Fruit fly (Drosophila melanogaster) whole organism, embryonic: ENCODE measurements around the gene Dbx.

ENCODE experiments used
- B-H2 ChIP-seq: fragments of 200-800 bp; sonication (Bioruptor generic); optimal IDR thresholded peaks from 2 replicates; lab custom pipeline; 2018; ENCODE audit warnings: missing biosample characterization, mild to moderate bottlenecking, missing genetic modification characterization
- CG10274 ChIP-seq: fragments of 200-800 bp; sonication (Bioruptor generic); optimal IDR thresholded peaks from 3 replicates; lab custom pipeline; 2017; ENCODE audit warnings: missing biosample characterization, mild to moderate bottlenecking, missing genetic modification characterization
- CG10431 ChIP-seq: fragments of 200-800 bp; sonication (Bioruptor generic); optimal IDR thresholded peaks from 3 replicates; lab custom pipeline; 2018; ENCODE audit warnings: missing biosample characterization, mild to moderate bottlenecking, missing genetic modification characterization
- CG10462 ChIP-seq: fragments of 200-800 bp; sonication (Bioruptor generic); optimal IDR thresholded peaks from 2 replicates; lab custom pipeline; 2016; ENCODE audit warnings: missing biosample characterization, missing genetic modification characterization
- CG15011 ChIP-seq: fragments of 200-800 bp; sonication (Bioruptor generic); optimal IDR thresholded peaks from 3 replicates; lab custom pipeline; 2018; ENCODE audit warnings: missing biosample characterization, mild to moderate bottlenecking, missing genetic modification characterization
- CG1603 ChIP-seq: fragments of 200-800 bp; sonication (Bioruptor generic); optimal IDR thresholded peaks from 2 replicates; lab custom pipeline; 2019; ENCODE audit warnings: missing biosample characterization, mild to moderate bottlenecking, missing genetic modification characterization, moderate library complexity
- CG16815 ChIP-seq: fragments of 200-800 bp; sonication (Bioruptor generic); optimal IDR thresholded peaks from 3 replicates; lab custom pipeline; 2017; ENCODE audit warnings: missing biosample characterization, mild to moderate bottlenecking, missing genetic modification characterization
- CG1792 ChIP-seq: fragments of 200-800 bp; sonication (Bioruptor generic); optimal IDR thresholded peaks from 2 replicates; lab custom pipeline; 2016; ENCODE audit warnings: missing biosample characterization, missing genetic modification characterization
- CG2199 ChIP-seq: fragments of 200-800 bp; sonication (Bioruptor generic); IDR thresholded peaks from 3 replicates; pipeline ENCODE4 v1.3.6; 2022; ENCODE audit warnings: missing biosample characterization, missing genetic modification characterization
- CG31365 ChIP-seq: fragments of 200-800 bp; sonication (Bioruptor generic); optimal IDR thresholded peaks from 2 replicates; lab custom pipeline; 2018; ENCODE audit warnings: missing biosample characterization, mild to moderate bottlenecking, missing genetic modification characterization
- CG3838 ChIP-seq: fragments of 200-800 bp; sonication (Bioruptor generic); optimal IDR thresholded peaks from 3 replicates; lab custom pipeline; 2016; ENCODE audit warnings: missing biosample characterization, missing genetic modification characterization
- CG4360 ChIP-seq: fragments of 200-800 bp; sonication (Bioruptor generic); IDR thresholded peaks from 2 replicates; pipeline ENCODE4 v1.3.6; 2022; ENCODE audit warnings: missing biosample characterization, missing genetic modification characterization
- CG6689 ChIP-seq: fragments of 200-800 bp; sonication (Bioruptor generic); IDR thresholded peaks from 2 replicates; pipeline ENCODE4 v1.3.6; 2022; ENCODE audit warnings: missing biosample characterization, missing genetic modification characterization
- CG7556 ChIP-seq: fragments of 200-800 bp; sonication (Bioruptor generic); optimal IDR thresholded peaks from 2 replicates; lab custom pipeline; 2017; ENCODE audit warnings: missing biosample characterization, mild to moderate bottlenecking, missing genetic modification characterization
- CG7786 ChIP-seq: fragments of 200-800 bp; sonication (Bioruptor generic); optimal IDR thresholded peaks from 2 replicates; lab custom pipeline; 2016; ENCODE audit warnings: missing biosample characterization, missing genetic modification characterization
- CG7987 ChIP-seq: fragments of 200-800 bp; sonication (Bioruptor generic); optimal IDR thresholded peaks from 2 replicates; lab custom pipeline; 2018; ENCODE audit warnings: missing biosample characterization, mild to moderate bottlenecking, missing genetic modification characterization, moderate library complexity
- CG8089 ChIP-seq: fragments of 200-800 bp; sonication (Bioruptor generic); optimal IDR thresholded peaks from 3 replicates; lab custom pipeline; 2016; ENCODE audit warnings: missing biosample characterization, missing genetic modification characterization
- CG9797 ChIP-seq: fragments of 200-800 bp; sonication (Bioruptor generic); optimal IDR thresholded peaks from 3 replicates; lab custom pipeline; 2018; ENCODE audit warnings: missing biosample characterization, mild to moderate bottlenecking, missing genetic modification characterization
- CG9876 ChIP-seq: fragments of 200-800 bp; sonication (Bioruptor generic); optimal IDR thresholded peaks from 2 replicates; lab custom pipeline; 2016; ENCODE audit warnings: missing biosample characterization, missing genetic modification characterization
- Camta ChIP-seq: fragments of 200-800 bp; sonication (Bioruptor generic); optimal IDR thresholded peaks from 2 replicates; lab custom pipeline; 2016; ENCODE audit warnings: missing biosample characterization, missing genetic modification characterization
- Gug ChIP-seq: fragments of 200-800 bp; sonication (Bioruptor generic); IDR thresholded peaks from 4 replicates; pipeline ENCODE4 v1.3.6; 2022; ENCODE audit warnings: missing biosample characterization, missing genetic modification characterization
- Hr3 ChIP-seq: fragments of 200-800 bp; sonication (Bioruptor generic); optimal IDR thresholded peaks from 3 replicates; lab custom pipeline; 2016; ENCODE audit warnings: missing biosample characterization, missing genetic modification characterization
- MTF-1 ChIP-seq: fragments of 200-800 bp; sonication (Bioruptor generic); optimal IDR thresholded peaks from 2 replicates; lab custom pipeline; 2018; ENCODE audit warnings: missing biosample characterization, mild to moderate bottlenecking, missing genetic modification characterization, borderline replicate concordance
- Oli ChIP-seq: fragments of 200-800 bp; sonication (Bioruptor generic); optimal IDR thresholded peaks from 2 replicates; lab custom pipeline; 2018; ENCODE audit warnings: missing biosample characterization, mild to moderate bottlenecking, missing genetic modification characterization, moderate library complexity
- Ptx1 ChIP-seq: fragments of 200-800 bp; sonication (Bioruptor generic); IDR thresholded peaks from 2 replicates; pipeline ENCODE4 v1.3.6; 2022; ENCODE audit warnings: missing biosample characterization, missing genetic modification characterization
- Scr ChIP-seq: fragments of 200-800 bp; sonication (Bioruptor generic); IDR thresholded peaks from 2 replicates; pipeline ENCODE4 v1.3.6; 2022; ENCODE audit warnings: missing biosample characterization, missing genetic modification characterization; ENCODE audit not compliant: partially characterized antibody
- Sry-β ChIP-seq: fragments of 200-800 bp; sonication (Bioruptor generic); optimal IDR thresholded peaks from 2 replicates; lab custom pipeline; 2018; ENCODE audit warnings: missing biosample characterization, mild to moderate bottlenecking, missing genetic modification characterization, moderate library complexity
- Sry-δ ChIP-seq: fragments of 200-800 bp; sonication (Bioruptor generic); optimal IDR thresholded peaks from 2 replicates; lab custom pipeline; 2016; ENCODE audit warnings: missing biosample characterization, missing genetic modification characterization
- al ChIP-seq: fragments of 200-800 bp; sonication (Bioruptor generic); IDR thresholded peaks from 2 replicates; pipeline ENCODE4 v1.3.6; 2022; ENCODE audit warnings: missing biosample characterization, missing genetic modification characterization
- ato ChIP-seq: fragments of 200-800 bp; sonication (Bioruptor generic); IDR thresholded peaks from 2 replicates; pipeline ENCODE4 v1.3.6; 2022; ENCODE audit warnings: missing biosample characterization, missing genetic modification characterization; ENCODE audit not compliant: partially characterized antibody
- bsh ChIP-seq, 2 experiments: fragments of 200-800 bp; sonication (Bioruptor generic); optimal IDR thresholded peaks; 2 replicates each; lab custom pipeline; 2017 to 2018; ENCODE audit warnings: mild to moderate bottlenecking in 2 of 2, missing biosample characterization in 2 of 2, missing genetic modification characterization in 2 of 2, moderate library complexity in 1 of 2
- chm ChIP-seq: fragments of 200-800 bp; sonication (Bioruptor generic); IDR thresholded peaks from 2 replicates; pipeline ENCODE4 v1.3.6; 2022; ENCODE audit warnings: missing biosample characterization, missing genetic modification characterization
- chn ChIP-seq: fragments of 200-800 bp; sonication (Bioruptor generic); optimal IDR thresholded peaks from 2 replicates; lab custom pipeline; 2016; ENCODE audit warnings: missing biosample characterization, missing genetic modification characterization
- cwo ChIP-seq: fragments of 200-800 bp; sonication (Bioruptor generic); optimal IDR thresholded peaks from 3 replicates; lab custom pipeline; 2017; ENCODE audit warnings: missing biosample characterization, missing genetic modification characterization, mild to moderate bottlenecking, moderate library complexity, missing genetic modification reagents
- dati ChIP-seq: fragments of 200-800 bp; sonication (Bioruptor generic); IDR thresholded peaks from 2 replicates; pipeline ENCODE4 v1.3.6; 2022; ENCODE audit warnings: missing biosample characterization, missing genetic modification characterization
- disco-r ChIP-seq: fragments of 200-800 bp; sonication (Bioruptor generic); optimal IDR thresholded peaks from 2 replicates; lab custom pipeline; 2016; ENCODE audit warnings: missing biosample characterization, missing genetic modification characterization
- ems ChIP-seq: fragments of 200-800 bp; sonication (Bioruptor generic); optimal IDR thresholded peaks from 3 replicates; lab custom pipeline; 2016; ENCODE audit warnings: missing biosample characterization, missing genetic modification characterization
- esg ChIP-seq: fragments of 200-800 bp; sonication (Bioruptor generic); conservative IDR thresholded peaks from 2 replicates; pipeline ENCODE4 v1.3.6; 2022; ENCODE audit warnings: missing biosample characterization, missing genetic modification characterization
- gcm ChIP-seq: fragments of 200-800 bp; sonication (Bioruptor generic); optimal IDR thresholded peaks from 2 replicates; lab custom pipeline; 2019; ENCODE audit warnings: missing biosample characterization, mild to moderate bottlenecking, missing genetic modification characterization, moderate library complexity
- gem ChIP-seq: fragments of 200-800 bp; sonication (Bioruptor generic); optimal IDR thresholded peaks from 2 replicates; lab custom pipeline; 2019; ENCODE audit warnings: missing biosample characterization, mild to moderate bottlenecking, missing genetic modification characterization, moderate library complexity
- gsb ChIP-seq: fragments of 200-800 bp; sonication (Bioruptor generic); IDR thresholded peaks from 2 replicates; pipeline ENCODE4 v1.3.6; 2022; ENCODE audit warnings: missing biosample characterization, missing genetic modification characterization
- hbn ChIP-seq: fragments of 200-800 bp; sonication (Bioruptor generic); IDR thresholded peaks from 2 replicates; pipeline ENCODE4 v1.3.6; 2022; ENCODE audit warnings: missing biosample characterization, missing genetic modification characterization; ENCODE audit not compliant: partially characterized antibody
- jumu ChIP-seq: fragments of 200-800 bp; sonication (Bioruptor generic); optimal IDR thresholded peaks from 3 replicates; lab custom pipeline; 2016; ENCODE audit warnings: missing biosample characterization, missing genetic modification characterization
- org-1 ChIP-seq: fragments of 200-800 bp; sonication (Bioruptor generic); optimal IDR thresholded peaks from 2 replicates; lab custom pipeline; 2017; ENCODE audit warnings: missing biosample characterization, missing genetic modification characterization
- pfk ChIP-seq: fragments of 200-800 bp; sonication (Bioruptor generic); optimal IDR thresholded peaks from 2 replicates; lab custom pipeline; 2018; ENCODE audit warnings: missing biosample characterization, mild to moderate bottlenecking, missing genetic modification characterization, moderate library complexity
- pros ChIP-seq: fragments of 200-800 bp; sonication (Bioruptor generic); optimal IDR thresholded peaks from 3 replicates; lab custom pipeline; 2019; ENCODE audit warnings: missing biosample characterization, mild to moderate bottlenecking, missing genetic modification characterization, moderate library complexity
- tna ChIP-seq: fragments of 200-800 bp; sonication (Bioruptor generic); IDR thresholded peaks from 2 replicates; pipeline ENCODE4 v1.3.6; 2022; ENCODE audit warnings: missing biosample characterization, missing genetic modification characterization; ENCODE audit not compliant: partially characterized antibody

Gene Dbx

dm6 chr3L:1939983-1940504, 18.9 kb downstream of the Dbx start (continued):
- no peak for TF ChIP-seq CG10274 (GFP tag; lab: Kevin White, UChicago)
- no peak for TF ChIP-seq CG9797 (GFP tag; lab: Kevin White, UChicago)
- TF ChIP-seq CG15011 (GFP tag; lab: Kevin White, UChicago) = no peak
- TF ChIP-seq pros (GFP tag; lab: Kevin White, UChicago) = peak; percentile 49
- TF ChIP-seq CG1792 (GFP tag; lab: Kevin White, UChicago) = no peak
- no peak for TF ChIP-seq CG2199 (GFP tag; lab: Robert Waterston, UW)
- TF ChIP-seq gsb (GFP tag; lab: Robert Waterston, UW) = no peak
- TF ChIP-seq CG7556 (GFP tag; lab: Kevin White, UChicago) = no peak
- no peak for TF ChIP-seq CG9876 (GFP tag; lab: Kevin White, UChicago)
- no peak for TF ChIP-seq Hr3 (GFP tag; lab: Kevin White, UChicago)
- TF ChIP-seq Gug (GFP tag; lab: Robert Waterston, UW) = no peak
- TF ChIP-seq CG7987 (GFP tag; lab: Kevin White, UChicago) = peak; percentile 67
- TF ChIP-seq CG16815 (GFP tag; lab: Kevin White, UChicago) = no peak
- no peak for TF ChIP-seq jumu (GFP tag; lab: Kevin White, UChicago)
- no peak for TF ChIP-seq CG3838 (GFP tag; lab: Kevin White, UChicago)
- peak; percentile 10 for TF ChIP-seq cwo (GFP tag; lab: Kevin White, UChicago)
- TF ChIP-seq tna (GFP tag; lab: Robert Waterston, UW) = no peak
- TF ChIP-seq hbn (GFP tag; lab: Robert Waterston, UW) = no peak
- TF ChIP-seq Sry-β (GFP tag; lab: Kevin White, UChicago) = no peak
- no peak for TF ChIP-seq CG4360 (GFP tag; lab: Robert Waterston, UW)
- TF ChIP-seq chm (GFP tag; lab: Robert Waterston, UW) = no peak
- no peak for TF ChIP-seq B-H2
- no peak for TF ChIP-seq disco-r
- no peak for TF ChIP-seq Ptx1 (GFP tag; lab: Robert Waterston, UW)
- TF ChIP-seq CG6689 (GFP tag; lab: Robert Waterston, UW) = no peak
- no peak for TF ChIP-seq gcm (GFP tag; lab: Kevin White, UChicago)
- no peak for TF ChIP-seq dati (GFP tag; lab: Robert Waterston, UW)
- no peak for TF ChIP-seq org-1 (GFP tag; lab: Kevin White, UChicago)
- TF ChIP-seq CG10431 (GFP tag; lab: Kevin White, UChicago) = peak; percentile 72
- no peak for TF ChIP-seq Oli
- no peak for TF ChIP-seq MTF-1
- peak; percentile 29 for TF ChIP-seq CG31365 (tag; lab: Kevin White, UChicago)
- no peak for TF ChIP-seq ato
- no peak for TF ChIP-seq Camta (GFP tag; lab: Kevin White, UChicago)
- TF ChIP-seq esg (GFP tag; lab: Robert Waterston, UW) = no peak
- no peak for TF ChIP-seq CG7786 (GFP tag; lab: Kevin White, UChicago)
- no peak for TF ChIP-seq ems (GFP tag; lab: Kevin White, UChicago)
- TF ChIP-seq CG8089 = no peak
- TF ChIP-seq chn (GFP tag; lab: Kevin White, UChicago) = no peak
- TF ChIP-seq al (GFP tag; lab: Robert Waterston, UW) = no peak
- TF ChIP-seq pfk = peak; percentile 90
- TF ChIP-seq CG10462 (GFP tag; lab: Kevin White, UChicago) = no peak
- TF ChIP-seq Sry-δ (GFP tag; lab: Kevin White, UChicago) = no peak
- no peak for TF ChIP-seq CG1603
- TF ChIP-seq gem (tag; lab: Kevin White, UChicago) = peak; percentile 68
- TF ChIP-seq Scr = no peak
- TF ChIP-seq bsh (GFP tag; optimal IDR thresholded peaks at IDR 0.05; lab: Kevin White, UChicago) = no peak
